Worm (Caenorhabditis elegans) whole organism, L3 larva: ENCODE measurements around the gene plc-2.

Source experiments
- R02D3.7 ChIP-seq: fragments of 150-350 bp; optimal IDR thresholded peaks from 2 replicates; lab custom pipeline; 2014; ENCODE audit warnings: missing biosample characterization, missing genetic modification characterization
- ZK546.5 ChIP-seq: sonication (generic microtip); optimal IDR thresholded peaks from 2 replicates; lab custom pipeline; 2017; ENCODE audit warnings: missing biosample characterization, missing genetic modification characterization
- ceh-16 ChIP-seq: sonication (generic microtip); optimal IDR thresholded peaks from 2 replicates; lab custom pipeline; 2017; ENCODE audit warnings: missing biosample characterization, missing genetic modification characterization
- ceh-82 ChIP-seq: fragments of 150-350 bp; optimal IDR thresholded peaks from 2 replicates; lab custom pipeline; 2014; ENCODE audit warnings: missing biosample characterization, missing genetic modification characterization
- ceh-9 ChIP-seq: sonication (generic microtip); optimal IDR thresholded peaks from 2 replicates; lab custom pipeline; 2018; ENCODE audit warnings: missing biosample characterization, missing genetic modification characterization
- daf-12 ChIP-seq: fragments of 150-350 bp; optimal IDR thresholded peaks from 2 replicates; lab custom pipeline; 2014; ENCODE audit warnings: missing biosample characterization, missing genetic modification reagents, missing genetic modification characterization
- egl-27 ChIP-seq: sonication (generic microtip); optimal IDR thresholded peaks from 4 replicates; lab custom pipeline; 2017; ENCODE audit warnings: missing biosample characterization, missing genetic modification reagents, missing genetic modification characterization
- elt-2 ChIP-seq: sonication (generic microtip); optimal IDR thresholded peaks from 2 replicates; lab custom pipeline; 2016; ENCODE audit warnings: missing genetic modification reagents, mild to moderate bottlenecking, missing genetic modification characterization, missing compliant biosample characterization
- elt-3 ChIP-seq, 3 experiments: fragments of 150-350 bp in 1 of 3; sonication (generic microtip) in 2 of 3; optimal IDR thresholded peaks; 2 replicates in 2 of 3; 4 replicates in 1 of 3; lab custom pipeline; 2014 to 2017; ENCODE audit warnings: missing biosample characterization in 3 of 3, missing genetic modification characterization in 3 of 3
- eor-1 ChIP-seq, 2 experiments: fragments of 150-350 bp; optimal IDR thresholded peaks; 2 replicates each; lab custom pipeline; 2014 to 2018; ENCODE audit warnings: missing biosample characterization in 2 of 2, missing genetic modification characterization in 2 of 2
- fos-1 ChIP-seq: fragments of 150-350 bp; optimal IDR thresholded peaks from 2 replicates; lab custom pipeline; 2014; ENCODE audit warnings: missing biosample characterization, missing genetic modification characterization
- jun-1 ChIP-seq: fragments of 150-350 bp; optimal IDR thresholded peaks from 2 replicates; lab custom pipeline; 2014; ENCODE audit warnings: missing biosample characterization, missing genetic modification reagents, missing genetic modification characterization
- lin-15B ChIP-seq: fragments of 150-350 bp; optimal IDR thresholded peaks from 2 replicates; lab custom pipeline; 2014; ENCODE audit warnings: missing biosample characterization, missing genetic modification characterization
- lin-39 ChIP-seq: fragments of 150-350 bp; optimal IDR thresholded peaks from 2 replicates; lab custom pipeline; 2018; ENCODE audit warnings: missing biosample characterization, missing genetic modification reagents, missing genetic modification characterization
- lsy-12 ChIP-seq: sonication (generic microtip); optimal IDR thresholded peaks from 2 replicates; lab custom pipeline; 2016; ENCODE audit warnings: mild to moderate bottlenecking, missing genetic modification characterization, missing compliant biosample characterization
- mdl-1 ChIP-seq: fragments of 150-350 bp; optimal IDR thresholded peaks from 2 replicates; lab custom pipeline; 2014; ENCODE audit warnings: missing biosample characterization, missing genetic modification characterization
- mml-1 ChIP-seq: fragments of 150-350 bp; sonication (generic microtip); optimal IDR thresholded peaks from 3 replicates; lab custom pipeline; 2014; ENCODE audit warnings: missing biosample characterization, missing genetic modification characterization
- nhr-11 ChIP-seq: fragments of 150-350 bp; optimal IDR thresholded peaks from 2 replicates; lab custom pipeline; 2014; ENCODE audit warnings: missing biosample characterization, missing genetic modification characterization
- nhr-12 ChIP-seq: fragments of 150-350 bp; optimal IDR thresholded peaks from 2 replicates; lab custom pipeline; 2014; ENCODE audit warnings: missing biosample characterization, missing genetic modification characterization
- nhr-23 ChIP-seq: fragments of 150-350 bp; optimal IDR thresholded peaks from 2 replicates; lab custom pipeline; 2014; ENCODE audit warnings: missing biosample characterization, missing genetic modification reagents, missing genetic modification characterization
- nhr-237 ChIP-seq: fragments of 150-350 bp; optimal IDR thresholded peaks from 2 replicates; lab custom pipeline; 2014; ENCODE audit warnings: missing biosample characterization, missing genetic modification characterization
- nhr-25 ChIP-seq: sonication (generic microtip); optimal IDR thresholded peaks from 2 replicates; lab custom pipeline; 2017; ENCODE audit warnings: missing biosample characterization, missing genetic modification characterization
- nhr-43 ChIP-seq: sonication (generic microtip); optimal IDR thresholded peaks from 2 replicates; lab custom pipeline; 2016; ENCODE audit warnings: mild to moderate bottlenecking, missing genetic modification characterization, missing compliant biosample characterization; ENCODE audit not compliant: poor library complexity, severe bottlenecking
- nhr-67 ChIP-seq: fragments of 150-350 bp; optimal IDR thresholded peaks from 2 replicates; lab custom pipeline; 2014; ENCODE audit warnings: missing biosample characterization, missing genetic modification characterization
- pha-4 ChIP-seq: fragments of 150-350 bp; optimal IDR thresholded peaks from 2 replicates; lab custom pipeline; 2014; ENCODE audit warnings: missing biosample characterization, missing genetic modification reagents, missing genetic modification characterization
- pqm-1 ChIP-seq: fragments of 150-350 bp; optimal IDR thresholded peaks from 2 replicates; lab custom pipeline; 2017; ENCODE audit warnings: missing biosample characterization, missing genetic modification characterization, inconsistent platforms
- sea-2 ChIP-seq: fragments of 150-350 bp; sonication (generic microtip); optimal IDR thresholded peaks from 4 replicates; lab custom pipeline; 2014; ENCODE audit warnings: missing biosample characterization, missing genetic modification reagents, missing genetic modification characterization
- skn-1 ChIP-seq: fragments of 150-350 bp; optimal IDR thresholded peaks from 2 replicates; lab custom pipeline; 2014; ENCODE audit warnings: missing biosample characterization, missing genetic modification characterization
- snpc-4 ChIP-seq: fragments of 150-350 bp; optimal IDR thresholded peaks from 2 replicates; lab custom pipeline; 2014; ENCODE audit warnings: missing biosample characterization, missing genetic modification characterization
- tbx-2 ChIP-seq: sonication (generic microtip); optimal IDR thresholded peaks from 2 replicates; lab custom pipeline; 2016; ENCODE audit warnings: mild to moderate bottlenecking, missing genetic modification characterization, missing compliant biosample characterization
- ztf-11 ChIP-seq: fragments of 150-350 bp; optimal IDR thresholded peaks from 2 replicates; lab custom pipeline; 2014; ENCODE audit warnings: missing biosample characterization, missing genetic modification characterization

Gene plc-2

ce11 chrV:15156504-15156903 lies 35.9 kb upstream of the plc-2 start:
- TF ChIP-seq nhr-237 (tag; lab: Kevin White, UChicago): no peak
- TF ChIP-seq R02D3.7 (tag; lab: Kevin White, UChicago): no peak
- TF ChIP-seq skn-1 (tag; lab: Kevin White, UChicago): no peak
- no peak for TF ChIP-seq elt-2 (tag; lab: Kevin White, UChicago)
- no peak for TF ChIP-seq pqm-1 (tag; lab: Kevin White, UChicago)
- TF ChIP-seq daf-12 (tag; lab: Kevin White, UChicago): no peak
- TF ChIP-seq elt-3 (tag; optimal IDR thresholded peaks at IDR 0.05; lab: Kevin White, UChicago): no peak
- TF ChIP-seq ceh-9 (tag; lab: Kevin White, UChicago): no peak
- no peak for TF ChIP-seq ceh-82 (tag; lab: Kevin White, UChicago)
- no peak for TF ChIP-seq jun-1 (tag; lab: Kevin White, UChicago)

- TF ChIP-seq nhr-25 (tag; lab: Kevin White, UChicago): no peak
- no peak for TF ChIP-seq tbx-2 (tag; lab: Kevin White, UChicago)
- no peak for TF ChIP-seq fos-1 (tag; lab: Kevin White, UChicago)
- no peak for TF ChIP-seq ztf-11 (tag; lab: Kevin White, UChicago)
- TF ChIP-seq egl-27 (tag; lab: Kevin White, UChicago): no peak
- no peak for TF ChIP-seq sea-2
- TF ChIP-seq ceh-9 (tag; lab: Kevin White, UChicago): no peak
- TF ChIP-seq jun-1 (tag; lab: Kevin White, UChicago): no peak
- no peak for TF ChIP-seq eor-1 (tag; optimal IDR thresholded peaks at IDR 0.05; lab: Kevin White, UChicago)
- TF ChIP-seq nhr-237 (tag; lab: Kevin White, UChicago): no peak
- no peak for TF ChIP-seq lin-15B (tag; lab: Kevin White, UChicago)
- TF ChIP-seq ZK546.5 (tag; lab: Kevin White, UChicago): no peak
- TF ChIP-seq daf-12 (tag; lab: Kevin White, UChicago): no peak
- TF ChIP-seq snpc-4 (tag; lab: Kevin White, UChicago): no peak
- no peak for TF ChIP-seq ceh-16 (tag; lab: Kevin White, UChicago)
- TF ChIP-seq ceh-82 (tag; lab: Kevin White, UChicago): no peak
- TF ChIP-seq nhr-12 (tag; lab: Kevin White, UChicago): no peak
- no peak for TF ChIP-seq mml-1 (tag; lab: Kevin White, UChicago)
- TF ChIP-seq nhr-43 (tag; lab: Kevin White, UChicago): no peak
- TF ChIP-seq, all 47 proteins: peak for 0
Observed at ce11 chrV:15158691-15159090, 33.7 kb upstream of the plc-2 start, which contains the start of gene str-45. Gene str-45 (plus strand): TSS chrV:15158991.

ce11 chrV:15162697-15163096 lies 29.7 kb upstream of the plc-2 start, which contains the start of gene srz-11:
Gene srz-11 (plus strand): TSS chrV:15163082.
- TF ChIP-seq mdl-1 (no peak), nhr-11 (tag; lab: Kevin White, UChicago) (peak; percentile 15)

ce11 chrV:15175459-15175858 lies 16.9 kb upstream of the plc-2 start, which contains the start of gene clec-47:
Gene clec-47 (plus strand): TSS chrV:15175759.
- TF ChIP-seq elt-2 (tag; lab: Kevin White, UChicago) (peak; percentile 3), pha-4 (tag; lab: Kevin White, UChicago) (no peak), snpc-4 (tag; lab: Kevin White, UChicago) (no peak)

ce11 chrV:15179757-15180156 lies 12.6 kb upstream of the plc-2 start, which contains the start of gene T09F5.10:
Gene T09F5.10 (plus strand): TSS chrV:15180057.
- TF ChIP-seq nhr-23 (tag; lab: Kevin White, UChicago) (no peak), lsy-12 (tag; lab: Kevin White, UChicago) (no peak)
- TF ChIP-seq, all 47 proteins: peak for 0

- TF ChIP-seq mdl-1: no peak
- peak; percentile 5 for TF ChIP-seq nhr-11 (tag; lab: Kevin White, UChicago)
Observed at ce11 chrV:15181899-15182298, 10.5 kb upstream of the plc-2 start.

- TF ChIP-seq lin-39 (tag; lab: Kevin White, UChicago) (no peak), nhr-67 (no peak), elt-2 (tag; lab: Kevin White, UChicago) (peak; percentile 54), nhr-12 (tag; lab: Kevin White, UChicago) (no peak)
Observed at ce11 chrV:15182407-15182806, 10.0 kb upstream of the plc-2 start, which contains the start of gene fbxa-84. Gene fbxa-84 (plus strand): TSS chrV:15182440.
